Fruit fly (Drosophila melanogaster) whole organism, embryonic: ENCODE data around the gene E2f1.
A peak's percentile ranks its signal among the peaks of the same experiment; 100 is the strongest.

ENCODE experiments used
- B-H2 ChIP-seq: fragments of 200-800 bp; sonication (Bioruptor generic); optimal IDR thresholded peaks from 2 replicates; lab custom pipeline; 2018; ENCODE audit warnings: missing biosample characterization, mild to moderate bottlenecking, missing genetic modification characterization
- CG10267 ChIP-seq: fragments of 200-800 bp; sonication (Bioruptor generic); optimal IDR thresholded peaks from 2 replicates; lab custom pipeline; 2018; ENCODE audit warnings: missing biosample characterization, mild to moderate bottlenecking, missing genetic modification characterization, moderate library complexity
- CG10321 ChIP-seq: fragments of 200-800 bp; sonication (Bioruptor generic); IDR thresholded peaks from 2 replicates; pipeline ENCODE4 v1.3.6; 2022; ENCODE audit warnings: missing biosample characterization, missing genetic modification characterization
- CG12104 ChIP-seq: fragments of 200-800 bp; sonication (Bioruptor generic); optimal IDR thresholded peaks from 3 replicates; lab custom pipeline; 2016; ENCODE audit warnings: missing biosample characterization, missing genetic modification characterization
- CG14441 ChIP-seq: fragments of 200-800 bp; sonication (Bioruptor generic); IDR thresholded peaks from 2 replicates; pipeline ENCODE4 v1.3.6; 2022; ENCODE audit warnings: missing biosample characterization, missing genetic modification characterization
- CG14710 ChIP-seq: fragments of 200-800 bp; sonication (Bioruptor generic); optimal IDR thresholded peaks from 3 replicates; lab custom pipeline; 2019; ENCODE audit warnings: missing biosample characterization, mild to moderate bottlenecking, missing genetic modification characterization, moderate library complexity
- CG16863 ChIP-seq: fragments of 200-800 bp; sonication (Bioruptor generic); optimal IDR thresholded peaks from 3 replicates; lab custom pipeline; 2016; ENCODE audit warnings: missing biosample characterization, missing genetic modification characterization
- CG17802 ChIP-seq: fragments of 200-800 bp; sonication (Bioruptor generic); optimal IDR thresholded peaks from 2 replicates; lab custom pipeline; 2018; ENCODE audit warnings: missing biosample characterization, mild to moderate bottlenecking, missing genetic modification characterization, moderate library complexity
- CG17912 ChIP-seq: fragments of 200-800 bp; sonication (Bioruptor generic); optimal IDR thresholded peaks from 2 replicates; lab custom pipeline; 2018; ENCODE audit warnings: missing biosample characterization, mild to moderate bottlenecking, missing genetic modification characterization
- CG31365 ChIP-seq: fragments of 200-800 bp; sonication (Bioruptor generic); optimal IDR thresholded peaks from 2 replicates; lab custom pipeline; 2018; ENCODE audit warnings: missing biosample characterization, mild to moderate bottlenecking, missing genetic modification characterization
- CG3163 ChIP-seq: fragments of 200-800 bp; sonication (Bioruptor generic); optimal IDR thresholded peaks from 3 replicates; lab custom pipeline; 2016; ENCODE audit warnings: missing biosample characterization, missing genetic modification characterization
- CG3847 ChIP-seq: fragments of 200-800 bp; sonication (Bioruptor generic); IDR thresholded peaks from 2 replicates; pipeline ENCODE4 v1.3.6; 2022; ENCODE audit warnings: missing biosample characterization, missing genetic modification characterization
- CG4820 ChIP-seq: fragments of 200-800 bp; sonication (Bioruptor generic); optimal IDR thresholded peaks from 3 replicates; lab custom pipeline; 2016; ENCODE audit warnings: missing biosample characterization, missing genetic modification characterization
- CG7357 ChIP-seq: fragments of 200-800 bp; sonication (Bioruptor generic); IDR thresholded peaks from 3 replicates; pipeline ENCODE4 v1.3.6; 2022; ENCODE audit warnings: missing biosample characterization, missing genetic modification characterization
- CG8359 ChIP-seq: fragments of 200-800 bp; sonication (Bioruptor generic); optimal IDR thresholded peaks from 2 replicates; lab custom pipeline; 2017; ENCODE audit warnings: missing biosample characterization, mild to moderate bottlenecking, missing genetic modification characterization, borderline replicate concordance
- CG9437 ChIP-seq: fragments of 200-800 bp; sonication (Bioruptor generic); optimal IDR thresholded peaks from 2 replicates; lab custom pipeline; 2018; ENCODE audit warnings: missing biosample characterization, mild to moderate bottlenecking, missing genetic modification characterization
- CG9727 ChIP-seq: fragments of 200-800 bp; sonication (Bioruptor generic); optimal IDR thresholded peaks from 3 replicates; lab custom pipeline; 2017; ENCODE audit warnings: missing biosample characterization, mild to moderate bottlenecking, missing genetic modification characterization
- CG9817 ChIP-seq: fragments of 200-800 bp; sonication (Bioruptor generic); optimal IDR thresholded peaks from 2 replicates; lab custom pipeline; 2018; ENCODE audit warnings: missing biosample characterization, mild to moderate bottlenecking, missing genetic modification characterization, moderate library complexity
- Ets97D ChIP-seq: fragments of 200-800 bp; sonication (Bioruptor generic); optimal IDR thresholded peaks from 3 replicates; lab custom pipeline; 2016; ENCODE audit warnings: missing biosample characterization, missing genetic modification characterization
- Fer2 ChIP-seq: fragments of 200-800 bp; sonication (Bioruptor generic); optimal IDR thresholded peaks from 2 replicates; lab custom pipeline; 2018; ENCODE audit warnings: missing biosample characterization, mild to moderate bottlenecking, missing genetic modification characterization, moderate library complexity
- H15 ChIP-seq: fragments of 200-800 bp; sonication (Bioruptor generic); IDR thresholded peaks from 3 replicates; pipeline ENCODE4 v1.3.6; 2022; ENCODE audit warnings: missing biosample characterization, missing genetic modification characterization
- Hr51 ChIP-seq, 2 experiments: fragments of 200-800 bp; sonication (Bioruptor generic); optimal IDR thresholded peaks; 2 replicates in 1 of 2; 3 replicates in 1 of 2; lab custom pipeline; 2016 to 2018; ENCODE audit warnings: missing biosample characterization in 2 of 2, missing genetic modification characterization in 2 of 2, mild to moderate bottlenecking in 1 of 2, moderate library complexity in 1 of 2
- Jarid2 ChIP-seq: fragments of 200-800 bp; sonication (Bioruptor generic); optimal IDR thresholded peaks from 3 replicates; lab custom pipeline; 2017; ENCODE audit warnings: mild to moderate bottlenecking, missing biosample characterization, missing genetic modification reagents, missing genetic modification characterization
- Lim3 ChIP-seq: fragments of 200-800 bp; sonication (Bioruptor generic); IDR thresholded peaks from 2 replicates; pipeline ENCODE4 v1.3.6; 2022; ENCODE audit warnings: missing biosample characterization, missing genetic modification characterization
- Lpt ChIP-seq: fragments of >200 bp; optimal IDR thresholded peaks from 2 replicates; lab custom pipeline; 2018; ENCODE audit warnings: missing biosample characterization, missing genetic modification characterization
- Mad ChIP-seq: fragments of 200-800 bp; sonication (Bioruptor generic); optimal IDR thresholded peaks from 2 replicates; lab custom pipeline; 2016; ENCODE audit warnings: missing biosample characterization, missing genetic modification characterization
- Meics ChIP-seq: fragments of 200-800 bp; sonication (Bioruptor generic); optimal IDR thresholded peaks from 2 replicates; lab custom pipeline; 2017; ENCODE audit warnings: missing biosample characterization, mild to moderate bottlenecking, missing genetic modification characterization
- Pdp1 ChIP-seq, 2 experiments: fragments of 200-800 bp; sonication (Bioruptor generic); optimal IDR thresholded peaks; 3 replicates each; lab custom pipeline; 2016; ENCODE audit warnings: missing biosample characterization in 2 of 2, missing genetic modification characterization in 2 of 2, mild to moderate bottlenecking in 1 of 2, moderate library complexity in 1 of 2
- Ptx1 ChIP-seq: fragments of 200-800 bp; sonication (Bioruptor generic); IDR thresholded peaks from 2 replicates; pipeline ENCODE4 v1.3.6; 2022; ENCODE audit warnings: missing biosample characterization, missing genetic modification characterization
- Rfx ChIP-seq: fragments of 200-800 bp; sonication (Bioruptor generic); IDR thresholded peaks from 2 replicates; pipeline ENCODE4 v1.3.6; 2022; ENCODE audit warnings: missing biosample characterization, missing genetic modification characterization
- Vsx1 ChIP-seq: fragments of 200-800 bp; sonication (Bioruptor generic); optimal IDR thresholded peaks from 2 replicates; lab custom pipeline; 2017; ENCODE audit warnings: missing biosample characterization, mild to moderate bottlenecking, missing genetic modification characterization, missing genetic modification reagents
- ase ChIP-seq: fragments of 200-800 bp; sonication (Bioruptor generic); IDR thresholded peaks from 3 replicates; pipeline ENCODE4 v1.3.6; 2022; ENCODE audit warnings: missing biosample characterization, missing genetic modification characterization
- btn ChIP-seq: fragments of 200-800 bp; sonication (Bioruptor generic); optimal IDR thresholded peaks from 2 replicates; lab custom pipeline; 2016; ENCODE audit warnings: missing biosample characterization, missing genetic modification characterization
- cato ChIP-seq: fragments of 200-800 bp; sonication (Bioruptor generic); optimal IDR thresholded peaks from 2 replicates; lab custom pipeline; 2016; ENCODE audit warnings: missing biosample characterization, missing genetic modification characterization, borderline replicate concordance
- cg ChIP-seq: fragments of 200-800 bp; sonication (Bioruptor generic); optimal IDR thresholded peaks from 3 replicates; lab custom pipeline; 2019; ENCODE audit warnings: missing biosample characterization, mild to moderate bottlenecking, missing genetic modification characterization, moderate library complexity
- disco-r ChIP-seq: fragments of 200-800 bp; sonication (Bioruptor generic); optimal IDR thresholded peaks from 2 replicates; lab custom pipeline; 2016; ENCODE audit warnings: missing biosample characterization, missing genetic modification characterization
- hb ChIP-seq: fragments of 200-800 bp; sonication (Bioruptor generic); IDR thresholded peaks from 3 replicates; pipeline ENCODE4 v1.3.6; 2022; ENCODE audit warnings: missing biosample characterization, missing genetic modification characterization; ENCODE audit not compliant: partially characterized antibody
- hkb ChIP-seq, 2 experiments: fragments of 200-800 bp in 1 of 2; fragments of >200 bp in 1 of 2; sonication (Bioruptor generic) in 1 of 2; IDR thresholded peaks in 1 of 2; optimal IDR thresholded peaks in 1 of 2; 2 replicates each; pipeline versions ENCODE4 v1.3.6 to Lab custom; 2017 to 2022; ENCODE audit warnings: missing biosample characterization in 1 of 2, missing genetic modification characterization in 1 of 2
- knrl ChIP-seq: fragments of 200-800 bp; sonication (Bioruptor generic); IDR thresholded peaks from 3 replicates; pipeline ENCODE4 v1.3.6; 2022; ENCODE audit warnings: missing biosample characterization, missing genetic modification characterization; ENCODE audit not compliant: partially characterized antibody
- lov ChIP-seq, 2 experiments: fragments of 200-800 bp in 1 of 2; fragments of >200 bp in 1 of 2; sonication (Bioruptor generic) in 1 of 2; IDR thresholded peaks in 1 of 2; optimal IDR thresholded peaks in 1 of 2; 2 replicates in 1 of 2; 3 replicates in 1 of 2; pipeline versions ENCODE4 v1.3.6 to Lab custom; 2017 to 2022; ENCODE audit warnings: missing biosample characterization in 1 of 2, missing genetic modification characterization in 1 of 2
- luna ChIP-seq: fragments of 200-800 bp; sonication (Bioruptor generic); optimal IDR thresholded peaks from 2 replicates; lab custom pipeline; 2016; ENCODE audit warnings: missing biosample characterization, missing genetic modification characterization
- psq ChIP-seq: fragments of 200-800 bp; sonication (Bioruptor generic); optimal IDR thresholded peaks from 2 replicates; lab custom pipeline; 2017; ENCODE audit warnings: missing biosample characterization, missing genetic modification characterization
- salm ChIP-seq: fragments of 200-800 bp; sonication (Bioruptor generic); optimal IDR thresholded peaks from 2 replicates; lab custom pipeline; 2018; ENCODE audit warnings: missing biosample characterization, mild to moderate bottlenecking, missing genetic modification characterization
- sima ChIP-seq: fragments of 200-800 bp; sonication (Bioruptor generic); optimal IDR thresholded peaks from 2 replicates; lab custom pipeline; 2016; ENCODE audit warnings: missing biosample characterization, missing genetic modification characterization
- stc ChIP-seq: fragments of 200-800 bp; sonication (Bioruptor generic); IDR thresholded peaks from 2 replicates; pipeline ENCODE4 v1.3.6; 2022; ENCODE audit warnings: missing biosample characterization, missing genetic modification characterization
- tin ChIP-seq: fragments of 200-800 bp; sonication (Bioruptor generic); optimal IDR thresholded peaks from 3 replicates; lab custom pipeline; 2016; ENCODE audit warnings: missing biosample characterization, missing genetic modification characterization
- zen2 ChIP-seq: fragments of 200-800 bp; sonication (Bioruptor generic); IDR thresholded peaks from 3 replicates; pipeline ENCODE4 v1.3.6; 2022; ENCODE audit warnings: missing biosample characterization, missing genetic modification characterization; ENCODE audit not compliant: partially characterized antibody
- zfh2 ChIP-seq: fragments of 200-800 bp; sonication (Bioruptor generic); optimal IDR thresholded peaks from 2 replicates; lab custom pipeline; 2016; ENCODE audit warnings: missing biosample characterization, missing genetic modification characterization

Gene E2f1

DNA sequence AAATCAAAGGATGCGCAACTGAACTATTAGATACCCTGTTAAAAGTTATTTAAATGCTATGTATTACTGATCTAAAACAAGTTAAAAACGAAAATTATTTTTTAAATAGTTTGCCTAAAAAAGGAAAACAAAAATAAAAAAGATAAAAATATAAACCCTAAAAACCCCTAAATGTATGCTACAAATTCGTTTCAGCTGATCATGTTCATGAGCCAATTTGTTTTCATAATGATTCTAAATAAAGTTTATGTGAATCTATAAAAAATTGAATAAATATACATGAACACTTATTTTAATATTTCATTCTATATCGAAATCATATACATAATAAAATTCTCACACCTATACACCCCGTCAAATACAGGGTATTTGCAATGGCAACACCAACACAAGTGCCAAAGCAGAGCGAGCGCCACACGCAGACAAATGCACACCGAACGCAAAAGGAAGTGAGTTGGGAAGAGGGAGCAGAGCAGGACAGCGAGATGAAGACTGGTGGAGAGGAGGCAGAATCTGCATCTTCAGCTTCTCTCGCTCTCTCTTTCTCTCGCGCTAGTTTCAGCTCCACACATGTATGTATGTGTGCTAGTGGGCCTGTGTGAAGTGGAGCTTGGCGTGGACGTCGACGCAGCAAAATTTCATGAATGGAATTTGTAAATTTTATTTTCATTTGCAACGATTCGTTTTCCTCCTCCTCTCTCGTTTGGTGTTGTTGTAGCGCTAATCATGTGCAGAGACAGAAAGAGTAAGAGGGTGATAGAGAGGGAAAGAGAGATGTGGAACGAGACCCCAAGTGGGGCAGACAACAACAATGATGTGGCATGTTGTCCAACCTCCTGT lies 9.4 kb downstream of the E2f1 start (continued):
- no peak for TF ChIP-seq knrl
- no peak for TF ChIP-seq disco-r (GFP tag; lab: Kevin White, UChicago)
- no peak for TF ChIP-seq Fer2
- peak; percentile 43 for TF ChIP-seq CG10267 (tag; lab: Kevin White, UChicago)
- no peak for TF ChIP-seq Jarid2 (GFP tag; lab: Kevin White, UChicago)
- no peak for TF ChIP-seq stc (GFP tag; lab: Robert Waterston, UW)
- TF ChIP-seq Rfx, result no peak
- TF ChIP-seq Ptx1 (GFP tag; lab: Robert Waterston, UW), result peak; percentile 33; the same call in 1 of the 2 replicates
- no peak for TF ChIP-seq zen2 (GFP tag; lab: Robert Waterston, UW)
- TF ChIP-seq CG9437, result peak; percentile 38
- TF ChIP-seq Mad (GFP tag; lab: Kevin White, UChicago), result no peak
- no peak for TF ChIP-seq ase (GFP tag; lab: Robert Waterston, UW)
- no peak for TF ChIP-seq btn (GFP tag; lab: Kevin White, UChicago)
- TF ChIP-seq luna (GFP tag; lab: Kevin White, UChicago), result no peak
- no peak for TF ChIP-seq salm
- TF ChIP-seq CG8359 (GFP tag; lab: Kevin White, UChicago), result no peak
- no peak for TF ChIP-seq hb (GFP tag; lab: Robert Waterston, UW)
- no peak for TF ChIP-seq psq (GFP tag; lab: Kevin White, UChicago)
- TF ChIP-seq sima, result no peak
- no peak for TF ChIP-seq CG17912
- TF ChIP-seq CG9817 (tag; lab: Kevin White, UChicago), result no peak
- TF ChIP-seq CG12104 (GFP tag; lab: Kevin White, UChicago), result no peak
- no peak for TF ChIP-seq H15 (GFP tag; lab: Robert Waterston, UW)
- no peak for TF ChIP-seq CG3847 (GFP tag; lab: Robert Waterston, UW)
- no peak for TF ChIP-seq CG3163
- TF ChIP-seq zfh2, result no peak
- no peak for TF ChIP-seq Pdp1 (GFP tag; optimal IDR thresholded peaks at IDR 0.05; lab: Kevin White, UChicago)
- no peak for TF ChIP-seq CG16863 (GFP tag; lab: Kevin White, UChicago)
- TF ChIP-seq CG10321 (GFP tag; lab: Robert Waterston, UW), result peak; percentile 28; the same call in 1 of the 2 replicates
- TF ChIP-seq Vsx1 (GFP tag; lab: Kevin White, UChicago), result no peak
- TF ChIP-seq CG14441 (GFP tag; lab: Robert Waterston, UW), result no peak
- TF ChIP-seq B-H2, result no peak
- no peak for TF ChIP-seq Lpt (GFP tag; lab: Kevin White, UChicago)
- TF ChIP-seq CG7357 (GFP tag; lab: Robert Waterston, UW), result no peak
- peak in 1 of 2 experiments; percentile 51 for TF ChIP-seq Hr51 (GFP tag; optimal IDR thresholded peaks at IDR 0.05; lab: Kevin White, UChicago)
- peak; percentile 53 for TF ChIP-seq CG9727 (GFP tag; lab: Kevin White, UChicago)
- no peak for TF ChIP-seq hkb (optimal IDR thresholded peaks at IDR 0.05; lab: Kevin White, UChicago)
- 0 out of 2 replicates have a peak, but pooled peaks have one; percentile 14 for TF ChIP-seq hkb (GFP tag; IDR thresholded peaks at IDR 0.05; lab: Robert Waterston, UW)
- no peak for TF ChIP-seq lov (optimal IDR thresholded peaks at IDR 0.05; lab: Kevin White, UChicago)
- no peak for TF ChIP-seq lov (GFP tag; IDR thresholded peaks at IDR 0.05; lab: Robert Waterston, UW)
- no peak for TF ChIP-seq CG31365 (tag; lab: Kevin White, UChicago)
- no peak for TF ChIP-seq Lim3 (GFP tag; lab: Robert Waterston, UW)
- TF ChIP-seq tin (GFP tag; lab: Kevin White, UChicago), result no peak
- peak; percentile 59 for TF ChIP-seq cg (GFP tag; lab: Kevin White, UChicago)
- TF ChIP-seq cato (GFP tag; lab: Kevin White, UChicago), result no peak
- TF ChIP-seq CG17802 (tag; lab: Kevin White, UChicago), result no peak
- TF ChIP-seq Meics (GFP tag; lab: Kevin White, UChicago), result no peak
- TF ChIP-seq Ets97D, result no peak
- TF ChIP-seq CG14710 (tag; lab: Kevin White, UChicago), result peak; percentile 42
- TF ChIP-seq CG4820 (GFP tag; lab: Kevin White, UChicago), result no peak
